Worm (Caenorhabditis elegans) whole organism, early embryonic: Measurements from ENCODE around the gene nhr-216.

ENCODE experiments used
- B0310.2 ChIP-seq: sonication (generic microtip); optimal IDR thresholded peaks from 2 replicates; lab custom pipeline; 2016; ENCODE audit warnings: mild to moderate bottlenecking, missing genetic modification characterization, missing compliant biosample characterization
- F13C5.2 ChIP-seq: sonication (generic microtip); optimal IDR thresholded peaks from 2 replicates; lab custom pipeline; 2017; ENCODE audit warnings: mild to moderate bottlenecking, missing genetic modification characterization, inconsistent platforms, missing compliant biosample characterization
- aly-1 ChIP-seq: sonication (generic microtip); optimal IDR thresholded peaks from 2 replicates; lab custom pipeline; 2016; ENCODE audit warnings: missing genetic modification characterization, missing compliant biosample characterization
- ama-1 ChIP-seq: fragments of 150-350 bp; optimal IDR thresholded peaks from 2 replicates; lab custom pipeline; 2014
- ceh-13 ChIP-seq: fragments of 200-800 bp; sonication (Bioruptor generic); optimal IDR thresholded peaks from 2 replicates; lab custom pipeline; 2018; ENCODE audit warnings: mild to moderate bottlenecking, missing genetic modification characterization, missing compliant biosample characterization
- ceh-36 ChIP-seq: sonication (generic microtip); optimal IDR thresholded peaks from 2 replicates; lab custom pipeline; 2016; ENCODE audit warnings: missing genetic modification characterization, inconsistent platforms, missing compliant biosample characterization
- ets-7 ChIP-seq: sonication (generic microtip); optimal IDR thresholded peaks from 2 replicates; lab custom pipeline; 2016; ENCODE audit warnings: missing genotype, missing genetic modification characterization, missing compliant biosample characterization
- flt-1 ChIP-seq: fragments of 200-800 bp; sonication (Bioruptor generic); IDR thresholded peaks from 2 replicates; pipeline ENCODE4 v1.3.6; 2022; ENCODE audit warnings: missing genetic modification characterization, missing compliant biosample characterization
- hmbx-1 ChIP-seq: sonication (generic microtip); optimal IDR thresholded peaks from 2 replicates; lab custom pipeline; 2016; ENCODE audit warnings: mild to moderate bottlenecking, missing genetic modification characterization, missing compliant biosample characterization
- hnd-1 ChIP-seq: sonication (generic microtip); optimal IDR thresholded peaks from 2 replicates; lab custom pipeline; 2016; ENCODE audit warnings: missing genetic modification characterization, missing compliant biosample characterization
- scrt-1 ChIP-seq: fragments of 200-800 bp; sonication (Bioruptor generic); IDR thresholded peaks from 2 replicates; pipeline ENCODE4 v1.3.6; 2022; ENCODE audit warnings: missing genetic modification characterization, missing compliant biosample characterization

ce11 chrV:5336884-5337283 is 21.8 kb downstream of the nhr-216 start, which contains the start of gene srg-29:
- TF ChIP-seq ama-1 = no peak
- TF ChIP-seq hmbx-1 (tag; lab: Kevin White, UChicago) = no peak
- no peak for TF ChIP-seq aly-1 (tag; lab: Kevin White, UChicago)
- TF ChIP-seq flt-1 (GFP tag; lab: Robert Waterston, UW) = no peak
- no peak for TF ChIP-seq ceh-36 (tag; lab: Kevin White, UChicago)
- no peak for TF ChIP-seq hnd-1 (tag; lab: Kevin White, UChicago)
- TF ChIP-seq scrt-1 = no peak
- TF ChIP-seq B0310.2 = no peak
- no peak for TF ChIP-seq F13C5.2 (tag; lab: Kevin White, UChicago)
- TF ChIP-seq ets-7 (tag; lab: Kevin White, UChicago) = no peak
- TF ChIP-seq ceh-13 (GFP tag; lab: Kevin White, UChicago) = no peak
